Worm (Caenorhabditis elegans) whole organism, L4 larva: ENCODE data around the gene tatn-1.
A peak's percentile ranks its signal among the peaks of the same experiment; 100 is the strongest.

Source experiments
- ama-1 ChIP-seq: fragments of 150-350 bp; optimal IDR thresholded peaks from 2 replicates; lab custom pipeline; 2014; ENCODE audit warnings: inconsistent platforms, mixed read lengths
- arid-1 ChIP-seq: fragments of 200-800 bp; sonication (Bioruptor generic); conservative IDR thresholded peaks from 2 replicates; pipeline ENCODE4 v1.3.6; 2022; ENCODE audit warnings: missing genetic modification reagents, missing genetic modification characterization, missing compliant biosample characterization
- ces-1 ChIP-seq: fragments of 150-350 bp; sonication (generic microtip); optimal IDR thresholded peaks from 4 replicates; lab custom pipeline; 2014; ENCODE audit warnings: missing biosample characterization, missing genetic modification reagents, missing genetic modification characterization
- daf-12 ChIP-seq: fragments of 150-350 bp; optimal IDR thresholded peaks from 2 replicates; lab custom pipeline; 2014; ENCODE audit warnings: missing biosample characterization, missing genetic modification reagents, missing genetic modification characterization
- fkh-10 ChIP-seq: fragments of 150-350 bp; optimal IDR thresholded peaks from 2 replicates; lab custom pipeline; 2014; ENCODE audit warnings: missing biosample characterization, missing genetic modification reagents, missing genetic modification characterization
- hlh-11 ChIP-seq: fragments of 200-800 bp; sonication (Bioruptor generic); optimal IDR thresholded peaks from 2 replicates; lab custom pipeline; 2018; ENCODE audit warnings: mild to moderate bottlenecking, missing genetic modification characterization, missing compliant biosample characterization
- lin-39 ChIP-seq: fragments of 150-350 bp; optimal IDR thresholded peaks from 2 replicates; lab custom pipeline; 2014; ENCODE audit warnings: missing biosample characterization, missing genetic modification reagents, missing genetic modification characterization
- lsy-2 ChIP-seq, 2 experiments: fragments of 150-350 bp in 1 of 2; sonication (generic microtip) in 1 of 2; optimal IDR thresholded peaks; 2 replicates each; lab custom pipeline; 2014 to 2017; ENCODE audit warnings: missing biosample characterization in 2 of 2, missing genetic modification characterization in 2 of 2
- nhr-25 ChIP-seq: sonication (generic microtip); optimal IDR thresholded peaks from 2 replicates; lab custom pipeline; 2017; ENCODE audit warnings: missing genetic modification characterization, mild to moderate bottlenecking, missing compliant biosample characterization, antibody characterized with exemption, moderate library complexity, borderline replicate concordance; ENCODE audit not compliant: insufficient read depth
- nhr-42 ChIP-seq: fragments of 200-800 bp; sonication (Bioruptor generic); IDR thresholded peaks from 2 replicates; pipeline ENCODE4 v1.3.6; 2022; ENCODE audit warnings: missing genetic modification characterization, missing compliant biosample characterization
- nhr-6 ChIP-seq: fragments of 150-350 bp; optimal IDR thresholded peaks from 2 replicates; lab custom pipeline; 2014; ENCODE audit warnings: missing biosample characterization, missing genetic modification characterization
- unc-130 ChIP-seq: sonication (generic microtip); optimal IDR thresholded peaks from 2 replicates; lab custom pipeline; 2016; ENCODE audit warnings: missing genetic modification reagents, missing genetic modification characterization, missing compliant biosample characterization
- unc-39 ChIP-seq: sonication (generic microtip); optimal IDR thresholded peaks from 2 replicates; lab custom pipeline; 2017; ENCODE audit warnings: missing biosample characterization, missing genetic modification characterization
- zag-1 ChIP-seq: fragments of 150-350 bp; optimal IDR thresholded peaks from 2 replicates; lab custom pipeline; 2014; ENCODE audit warnings: missing biosample characterization, missing genetic modification characterization

- TF ChIP-seq lsy-2 (tag; optimal IDR thresholded peaks at IDR 0.05; lab: Kevin White, UChicago) (peak in 1 of 2 experiments; percentile 45), nhr-42 (peak; percentile 74; the same call in 1 of the 2 replicates), unc-39 (tag; lab: Kevin White, UChicago) (no peak), daf-12 (no peak), unc-130 (GFP tag; lab: Kevin White, UChicago) (no peak), arid-1 (peak; percentile 79), fkh-10 (GFP tag; lab: Kevin White, UChicago) (no peak), ces-1 (GFP tag; lab: Kevin White, UChicago) (no peak), hlh-11 (tag; lab: Kevin White, UChicago) (no peak), lin-39 (no peak), ama-1 (lab: Kevin White, UChicago) (no peak), nhr-25 (peak; percentile 9), zag-1 (no peak), nhr-6 (peak; percentile 32)
Observed at ce11 chrX:14804706-14805105, 13.9 kb downstream of the tatn-1 start.
